Fruit fly (Drosophila melanogaster): ENCODE results near the gene CG14418.
A peak's percentile ranks its signal among the peaks of the same experiment; 100 is the strongest.

The CG14418 gene

dm6 chrX:2907105-2907694, 23.7 kb upstream of the CG14418 start (continued):
- TF ChIP-seq CG2678 (tag; optimal IDR thresholded peaks at IDR 0.05) (peak; percentile 4), cwo (GFP tag; optimal IDR thresholded peaks at IDR 0.05) (no peak), D19A (tag; optimal IDR thresholded peaks at IDR 0.05) (no peak), unc-4 (GFP tag; IDR thresholded peaks at IDR 0.05; ENCODE audit: partially characterized antibody) (no peak), CTCF (GFP tag; optimal IDR thresholded peaks at IDR 0.05) (no peak), ac (GFP tag; optimal IDR thresholded peaks at IDR 0.05) (no peak), Gug (GFP tag; IDR thresholded peaks at IDR 0.05) (0 out of 4 replicates have a peak, but pooled peaks have one; percentile 12), CG6689 (GFP tag; IDR thresholded peaks at IDR 0.05) (peak; percentile 35; the same call in 1 of the 2 replicates), ro (GFP tag; IDR thresholded peaks at IDR 0.05) (no peak), CG4730 (GFP tag; IDR thresholded peaks at IDR 0.05) (no peak), pita (GFP tag; optimal IDR thresholded peaks at IDR 0.05) (no peak), HLH3B (GFP tag; IDR thresholded peaks at IDR 0.05) (0 out of 2 replicates have a peak, but pooled peaks have one; percentile 21), Meics (GFP tag; optimal IDR thresholded peaks at IDR 0.05) (no peak), CG3163 (GFP tag; optimal IDR thresholded peaks at IDR 0.05) (no peak), D19B (GFP tag; optimal IDR thresholded peaks at IDR 0.05) (no peak), pan (optimal IDR thresholded peaks at IDR 0.05) (no peak), pan (GFP tag; optimal IDR thresholded peaks at IDR 0.05 in 1 of 2, IDR thresholded peaks at IDR 0.05 in 1 of 2) (no peak), amos (GFP tag; IDR thresholded peaks at IDR 0.05; ENCODE audit: partially characterized antibody) (no peak), CG18011 (GFP tag; optimal IDR thresholded peaks at IDR 0.05) (no peak), toy (GFP tag; IDR thresholded peaks at IDR 0.05) (no peak), CG16815 (GFP tag; optimal IDR thresholded peaks at IDR 0.05) (no peak), Xrp1 (GFP tag; IDR thresholded peaks at IDR 0.05) (peak; percentile 21; the same call in 1 of the 2 replicates), caup (GFP tag; optimal IDR thresholded peaks at IDR 0.05; ENCODE audit: severe bottlenecking) (no peak), CG5245 (GFP tag; optimal IDR thresholded peaks at IDR 0.05) (no peak), MBD-R2 (GFP tag; IDR thresholded peaks at IDR 0.05) (no peak), CG3847 (GFP tag; IDR thresholded peaks at IDR 0.05) (no peak), CG13287 (GFP tag; IDR thresholded peaks at IDR 0.05; ENCODE audit: partially characterized antibody) (no peak), H2.0 (GFP tag; IDR thresholded peaks at IDR 0.05) (0 out of 2 replicates have a peak, but pooled peaks have one; percentile 9), Sox102F (GFP tag; optimal IDR thresholded peaks at IDR 0.05) (peak; percentile 49), CG14860 (GFP tag; IDR thresholded peaks at IDR 0.05; ENCODE audit: partially characterized antibody) (no peak), Asciz (GFP tag; optimal IDR thresholded peaks at IDR 0.05) (no peak), otp (GFP tag; IDR thresholded peaks at IDR 0.05) (no peak), croc (GFP tag; conservative IDR thresholded peaks at IDR 0.05) (no peak), Dbx (GFP tag; IDR thresholded peaks at IDR 0.05) (no peak), Bdp1 (GFP tag; optimal IDR thresholded peaks at IDR 0.05) (no peak), nmo (GFP tag; optimal IDR thresholded peaks at IDR 0.05) (peak; percentile 4), bsh (GFP tag; optimal IDR thresholded peaks at IDR 0.05) (peak in 1 of 2 experiments; percentile 37), CG1603 (tag; optimal IDR thresholded peaks at IDR 0.05) (peak; percentile 49), unpg (GFP tag; optimal IDR thresholded peaks at IDR 0.05) (peak; percentile 20), Lim3 (GFP tag; IDR thresholded peaks at IDR 0.05) (no peak), ATbp (GFP tag; optimal IDR thresholded peaks at IDR 0.05) (peak; percentile 12), CG16863 (GFP tag; optimal IDR thresholded peaks at IDR 0.05) (no peak), CG2712 (tag; optimal IDR thresholded peaks at IDR 0.05) (peak; percentile 7), Oaz (GFP tag; IDR thresholded peaks at IDR 0.05) (no peak), zen (tag; optimal IDR thresholded peaks at IDR 0.05) (no peak), CG18476 (GFP tag; optimal IDR thresholded peaks at IDR 0.05) (no peak), Atf3 (GFP tag; optimal IDR thresholded peaks at IDR 0.05) (no peak), Abd-B (GFP tag; optimal IDR thresholded peaks at IDR 0.05) (no peak), CG7372 (GFP tag; IDR thresholded peaks at IDR 0.05) (0 out of 2 replicates have a peak, but pooled peaks have one; percentile 9), CG43689 (GFP tag; IDR thresholded peaks at IDR 0.05) (no peak)
